Fruit fly (Drosophila melanogaster) whole organism, pupa: Measurements from ENCODE around the gene Prosalpha6.
A peak's percentile ranks its signal among the peaks of the same experiment; 100 is the strongest.

Experiments used
- CG10348 ChIP-seq: fragments of 200-800 bp; sonication (Bioruptor generic); IDR thresholded peaks from 2 replicates; pipeline ENCODE4 v1.3.6; 2022; ENCODE audit warnings: missing biosample characterization, missing genetic modification characterization
- CG12605 ChIP-seq: fragments of 200-800 bp; sonication (Bioruptor generic); IDR thresholded peaks from 2 replicates; pipeline ENCODE4 v1.3.6; 2022; ENCODE audit warnings: missing biosample characterization, missing genetic modification characterization
- CG13204 ChIP-seq: fragments of 200-800 bp; sonication (Bioruptor generic); optimal IDR thresholded peaks from 2 replicates; lab custom pipeline; 2018; ENCODE audit warnings: missing biosample characterization, mild to moderate bottlenecking, missing genetic modification characterization, moderate library complexity
- CG14655 ChIP-seq: fragments of 200-800 bp; sonication (Bioruptor generic); optimal IDR thresholded peaks from 3 replicates; lab custom pipeline; 2017; ENCODE audit warnings: mild to moderate bottlenecking, missing biosample characterization, missing genetic modification reagents, missing genetic modification characterization
- CG15710 ChIP-seq: fragments of 200-800 bp; sonication (Bioruptor generic); optimal IDR thresholded peaks from 2 replicates; lab custom pipeline; 2018; ENCODE audit warnings: missing biosample characterization, mild to moderate bottlenecking, missing genetic modification characterization, moderate library complexity
- CG17806 ChIP-seq: fragments of 200-800 bp; sonication (Bioruptor generic); optimal IDR thresholded peaks from 2 replicates; lab custom pipeline; 2018; ENCODE audit warnings: missing biosample characterization, mild to moderate bottlenecking, missing genetic modification characterization, moderate library complexity
- CG32121 ChIP-seq: fragments of 200-800 bp; sonication (Bioruptor generic); IDR thresholded peaks from 2 replicates; pipeline ENCODE4 v1.3.6; 2022; ENCODE audit warnings: missing biosample characterization, missing genetic modification characterization
- CG34367 ChIP-seq: fragments of 200-800 bp; sonication (Bioruptor generic); optimal IDR thresholded peaks from 2 replicates; lab custom pipeline; 2018; ENCODE audit warnings: missing biosample characterization, mild to moderate bottlenecking, missing genetic modification characterization
- CG4496 ChIP-seq: fragments of 200-800 bp; sonication (Bioruptor generic); IDR thresholded peaks from 3 replicates; pipeline ENCODE4 v1.3.6; 2022; ENCODE audit warnings: missing biosample characterization, missing genetic modification characterization
- CG8159 ChIP-seq: fragments of 200-800 bp; sonication (Bioruptor generic); optimal IDR thresholded peaks from 3 replicates; lab custom pipeline; 2018; ENCODE audit warnings: missing biosample characterization, mild to moderate bottlenecking, missing genetic modification characterization, moderate library complexity
- CG8301 ChIP-seq: fragments of 200-800 bp; sonication (Bioruptor generic); optimal IDR thresholded peaks from 2 replicates; lab custom pipeline; 2018; ENCODE audit warnings: missing biosample characterization, mild to moderate bottlenecking, missing genetic modification characterization
- CG9948 ChIP-seq: fragments of 200-800 bp; sonication (Bioruptor generic); optimal IDR thresholded peaks from 2 replicates; lab custom pipeline; 2018; ENCODE audit warnings: missing biosample characterization, mild to moderate bottlenecking, missing genetic modification characterization, moderate library complexity
- D1 ChIP-seq: fragments of 200-800 bp; sonication (Bioruptor generic); optimal IDR thresholded peaks from 2 replicates; lab custom pipeline; 2018; ENCODE audit warnings: missing biosample characterization, mild to moderate bottlenecking, missing genetic modification characterization, moderate library complexity
- EcR ChIP-seq: fragments of 200-800 bp; sonication (Bioruptor generic); optimal IDR thresholded peaks from 3 replicates; lab custom pipeline; 2019; ENCODE audit warnings: missing biosample characterization, missing genetic modification characterization, mild to moderate bottlenecking, moderate library complexity, missing genetic modification reagents
- Ets98B ChIP-seq: fragments of 200-800 bp; sonication (Bioruptor generic); IDR thresholded peaks from 2 replicates; pipeline ENCODE4 v1.3.6; 2022; ENCODE audit warnings: missing biosample characterization, missing genetic modification characterization
- Pif1A ChIP-seq: fragments of 200-800 bp; sonication (Bioruptor generic); optimal IDR thresholded peaks from 3 replicates; lab custom pipeline; 2016; ENCODE audit warnings: missing biosample characterization, missing genetic modification characterization
- Pif1B ChIP-seq: fragments of 200-800 bp; sonication (Bioruptor generic); optimal IDR thresholded peaks from 3 replicates; lab custom pipeline; 2016; ENCODE audit warnings: missing biosample characterization, missing genetic modification characterization
- Snoo ChIP-seq: fragments of 200-800 bp; sonication (Bioruptor generic); optimal IDR thresholded peaks from 3 replicates; lab custom pipeline; 2017; ENCODE audit warnings: missing biosample characterization, mild to moderate bottlenecking, missing genetic modification characterization, inconsistent platforms
- fd96Ca ChIP-seq: fragments of 200-800 bp; sonication (Bioruptor generic); IDR thresholded peaks from 3 replicates; pipeline ENCODE4 v1.3.6; 2022; ENCODE audit warnings: missing biosample characterization, missing genetic modification characterization
- gl ChIP-seq: fragments of 200-800 bp; sonication (Bioruptor generic); optimal IDR thresholded peaks from 2 replicates; lab custom pipeline; 2018; ENCODE audit warnings: missing biosample characterization, mild to moderate bottlenecking, missing genetic modification characterization
- rn ChIP-seq: fragments of 200-800 bp; sonication (Bioruptor generic); IDR thresholded peaks from 2 replicates; pipeline ENCODE4 v1.3.6; 2022; ENCODE audit warnings: missing biosample characterization, missing genetic modification characterization

Gene Prosalpha6

dm6 chr2L:10201743-10202142, 19.4 kb upstream of the Prosalpha6 start:
- TF ChIP-seq CG12605 (GFP tag; lab: Robert Waterston, UW) (no peak), CG17806 (no peak), CG4496 (GFP tag; lab: Robert Waterston, UW) (0 out of 3 replicates have a peak, but pooled peaks have one; percentile 37)

dm6 chr2L:10203933-10204509, 17.1 kb upstream of the Prosalpha6 start, which contains the start of gene CG34159:
CG34159 (minus strand) TSS chr2L:10204317.
- TF ChIP-seq Pif1A (GFP tag; lab: Kevin White, UChicago) (no peak), CG17806 (no peak), CG8301 (tag; lab: Kevin White, UChicago) (no peak), CG13204 (GFP tag; lab: Kevin White, UChicago) (no peak), Snoo (tag; lab: Kevin White, UChicago) (no peak), fd96Ca (GFP tag; lab: Robert Waterston, UW) (no peak), rn (GFP tag; lab: Robert Waterston, UW) (no peak), CG4496 (GFP tag; lab: Robert Waterston, UW) (no peak), CG8159 (tag; lab: Kevin White, UChicago) (no peak), CG32121 (no peak), CG34367 (no peak), CG15710 (no peak), CG14655 (GFP tag; lab: Kevin White, UChicago) (no peak), CG9948 (tag; lab: Kevin White, UChicago) (no peak), D1 (tag; lab: Kevin White, UChicago) (no peak), CG12605 (GFP tag; lab: Robert Waterston, UW) (no peak)
- TF ChIP-seq, all 21 proteins: peak for 0

- no peak for TF ChIP-seq CG4496 (GFP tag; lab: Robert Waterston, UW)
- TF ChIP-seq CG8159 (tag; lab: Kevin White, UChicago) = no peak
- TF ChIP-seq rn (GFP tag; lab: Robert Waterston, UW) = no peak
- no peak for TF ChIP-seq CG9948 (tag; lab: Kevin White, UChicago)
- no peak for TF ChIP-seq CG8301 (tag; lab: Kevin White, UChicago)
- TF ChIP-seq D1 (tag; lab: Kevin White, UChicago) = no peak
- no peak for TF ChIP-seq Ets98B (GFP tag; lab: Robert Waterston, UW)
- TF ChIP-seq CG14655 (GFP tag; lab: Kevin White, UChicago) = no peak
- TF ChIP-seq fd96Ca (GFP tag; lab: Robert Waterston, UW) = no peak
- TF ChIP-seq CG17806 = no peak
- no peak for TF ChIP-seq CG10348
- TF ChIP-seq gl (tag; lab: Kevin White, UChicago) = no peak
- TF ChIP-seq CG32121 = no peak
These were observed 15.2 kb upstream of the Prosalpha6 start for dm6 chr2L:10205940-10206339.

- TF ChIP-seq rn (GFP tag; lab: Robert Waterston, UW) (no peak), EcR (GFP tag; lab: Kevin White, UChicago) (no peak), CG13204 (GFP tag; lab: Kevin White, UChicago) (no peak), Pif1B (no peak), Pif1A (GFP tag; lab: Kevin White, UChicago) (no peak), CG17806 (no peak)
These were observed 14.5 kb upstream of the Prosalpha6 start, which contains the start of gene Snx17 for dm6 chr2L:10206633-10207162. Snx17 (minus strand) TSS chr2L:10206961.

dm6 chr2L:10208799-10209794, 12.1 kb upstream of the Prosalpha6 start, which contains the start of gene CG5731:
CG5731 (minus strand) TSS chr2L:10209744.
- no peak for TF ChIP-seq CG4496 (GFP tag; lab: Robert Waterston, UW)
- no peak for TF ChIP-seq CG8159 (tag; lab: Kevin White, UChicago)
- peak; percentile 64 for TF ChIP-seq EcR (GFP tag; lab: Kevin White, UChicago)
- no peak for TF ChIP-seq Snoo (tag; lab: Kevin White, UChicago)
- TF ChIP-seq CG12605 (GFP tag; lab: Robert Waterston, UW) = 0 out of 2 replicates have a peak, but pooled peaks have one; percentile 21
- TF ChIP-seq D1 (tag; lab: Kevin White, UChicago) = no peak
- 0 out of 2 replicates have a peak, but pooled peaks have one; percentile 16 for TF ChIP-seq CG32121
- no peak for TF ChIP-seq fd96Ca (GFP tag; lab: Robert Waterston, UW)
- TF ChIP-seq CG13204 (GFP tag; lab: Kevin White, UChicago) = no peak
